Worm (Caenorhabditis elegans): Measurements from ENCODE around the gene lgc-25.

Gene lgc-25

DNA sequence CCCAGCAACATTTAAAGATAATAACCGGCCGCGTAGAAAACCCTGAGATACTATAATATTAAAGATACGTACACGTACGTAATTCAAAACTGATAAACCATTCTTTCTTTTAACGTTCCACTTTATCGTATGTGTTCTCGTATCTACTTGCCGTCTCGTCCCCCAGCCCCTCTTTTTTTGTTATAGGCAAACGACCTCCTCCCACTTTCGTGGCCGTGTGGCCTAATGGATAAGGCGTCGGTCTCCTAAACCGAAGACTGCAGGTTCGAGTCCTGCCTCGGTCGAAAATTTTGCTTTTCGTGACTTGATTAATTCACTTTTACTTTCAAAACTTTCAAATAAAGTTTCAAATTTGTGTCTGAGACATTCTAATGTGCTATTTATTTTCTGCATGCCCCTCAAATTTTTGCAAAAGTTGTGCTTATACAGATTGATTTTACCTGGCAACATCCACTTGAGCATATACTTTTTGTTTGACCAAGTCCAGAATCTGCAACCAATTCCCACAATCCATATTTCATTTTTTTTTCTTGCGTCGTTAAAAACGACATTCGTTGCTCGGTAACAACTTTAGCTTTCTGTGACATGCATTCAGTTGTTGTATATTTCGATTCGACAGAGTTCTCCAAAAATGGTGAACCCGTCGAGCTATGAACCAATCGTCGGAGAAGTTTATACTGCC, 45.9 kb downstream of the lgc-25 start, which contains the start of gene F28H6.7:
TSS of gene F28H6.7 (plus strand) at position 632 of the 682 bp plus-strand sequence.
- TF ChIP-seq pqm-1 (tag; optimal IDR thresholded peaks at IDR 0.05), result peak; percentile 36
- no peak for TF ChIP-seq pha-4 (tag; optimal IDR thresholded peaks at IDR 0.05)
- TF ChIP-seq egl-27 (tag; optimal IDR thresholded peaks at IDR 0.05), result no peak
- no peak for TF ChIP-seq mml-1 (tag; optimal IDR thresholded peaks at IDR 0.05)
- TF ChIP-seq nhr-25 (tag; optimal IDR thresholded peaks at IDR 0.05), result peak; percentile 32
- TF ChIP-seq unc-62 (GFP tag; optimal IDR thresholded peaks at IDR 0.05), result no peak
- peak; percentile 23 for TF ChIP-seq nhr-43 (tag; optimal IDR thresholded peaks at IDR 0.05; ENCODE audit: poor library complexity, severe bottlenecking)
- no peak for TF ChIP-seq daf-12 (tag; optimal IDR thresholded peaks at IDR 0.05)
- TF ChIP-seq jun-1 (tag; optimal IDR thresholded peaks at IDR 0.05), result peak; percentile 22
- peak; percentile 40 for TF ChIP-seq egl-5 (tag; optimal IDR thresholded peaks at IDR 0.05)
- TF ChIP-seq hmg-11 (tag; optimal IDR thresholded peaks at IDR 0.05), result peak; percentile 58
- no peak for TF ChIP-seq ceh-28 (tag; optimal IDR thresholded peaks at IDR 0.05)
- TF ChIP-seq lsy-12 (tag; optimal IDR thresholded peaks at IDR 0.05), result peak; percentile 27
- TF ChIP-seq lin-15B (tag; optimal IDR thresholded peaks at IDR 0.05), result no peak
- no peak for TF ChIP-seq sea-2 (GFP tag; optimal IDR thresholded peaks at IDR 0.05)
- TF ChIP-seq nhr-76 (tag; optimal IDR thresholded peaks at IDR 0.05), result peak; percentile 38
- TF ChIP-seq lin-39 (tag; optimal IDR thresholded peaks at IDR 0.05), result peak; percentile 4
- TF ChIP-seq elt-2 (tag; optimal IDR thresholded peaks at IDR 0.05), result peak; percentile 59

DNA sequence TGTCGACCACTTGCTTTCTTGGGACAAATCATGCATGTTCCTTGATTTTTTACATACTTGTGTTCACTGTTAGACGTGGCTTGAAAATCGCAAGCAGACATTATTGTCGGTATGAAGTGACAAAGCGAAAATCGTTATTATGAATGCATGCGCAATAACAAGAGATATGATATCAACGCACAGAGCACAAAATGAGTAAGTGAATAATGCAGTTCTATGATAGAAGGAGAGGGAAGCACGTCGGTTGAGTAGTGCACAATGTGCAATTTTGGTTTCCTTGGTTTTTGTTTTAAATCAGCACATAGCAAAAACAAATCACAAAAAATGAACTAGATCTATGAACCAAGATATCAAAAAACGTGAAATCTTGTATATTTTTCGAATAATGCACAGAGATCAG, 48.2 kb downstream of the lgc-25 start, which contains the start of gene nhr-281:
TSS of gene nhr-281 (minus strand) at position 101 of the 400 bp plus-strand sequence.
- TF ChIP-seq nfya-1 (tag; optimal IDR thresholded peaks at IDR 0.05; ENCODE audit: insufficient read depth) (no peak), nhr-25 (tag; optimal IDR thresholded peaks at IDR 0.05) (no peak), fos-1 (tag; optimal IDR thresholded peaks at IDR 0.05) (no peak), aly-2 (tag; optimal IDR thresholded peaks at IDR 0.05) (no peak), fkh-2 (tag; optimal IDR thresholded peaks at IDR 0.05) (no peak), nhr-12 (tag; optimal IDR thresholded peaks at IDR 0.05) (no peak), nhr-237 (tag; optimal IDR thresholded peaks at IDR 0.05) (no peak), mml-1 (tag; optimal IDR thresholded peaks at IDR 0.05) (no peak)

Measured in whole organism, L3 larva.